Fruit fly (Drosophila melanogaster) whole organism, prepupa: Measurements from ENCODE around the gene CG42371.
A peak's percentile ranks its signal among the peaks of the same experiment; 100 is the strongest.

Experiments
- Blimp-1 ChIP-seq: fragments of 200-800 bp; sonication (Bioruptor generic); optimal IDR thresholded peaks from 3 replicates; lab custom pipeline; 2017; ENCODE audit warnings: missing biosample characterization, missing genetic modification characterization, mild to moderate bottlenecking, moderate library complexity, missing genetic modification reagents
- CG10669 ChIP-seq: fragments of 200-800 bp; sonication (Bioruptor generic); optimal IDR thresholded peaks from 3 replicates; lab custom pipeline; 2018; ENCODE audit warnings: missing biosample characterization, mild to moderate bottlenecking, missing genetic modification characterization, moderate library complexity
- CG11294 ChIP-seq: fragments of 200-800 bp; sonication (Bioruptor generic); IDR thresholded peaks from 2 replicates; pipeline ENCODE4 v1.3.6; 2022; ENCODE audit warnings: missing biosample characterization, missing genetic modification characterization
- CG11762 ChIP-seq: fragments of 200-800 bp; sonication (Bioruptor generic); optimal IDR thresholded peaks from 3 replicates; lab custom pipeline; 2016; ENCODE audit warnings: missing biosample characterization, missing genetic modification characterization; ENCODE audit not compliant: insufficient read depth
- CG11902 ChIP-seq: fragments of 200-800 bp; sonication (Bioruptor generic); optimal IDR thresholded peaks from 3 replicates; lab custom pipeline; 2016; ENCODE audit warnings: missing biosample characterization, missing genetic modification characterization
- CG15336 ChIP-seq: fragments of 200-800 bp; sonication (Bioruptor generic); IDR thresholded peaks from 2 replicates; pipeline ENCODE4 v1.3.6; 2022; ENCODE audit warnings: missing biosample characterization, missing genetic modification characterization
- CG1621 ChIP-seq: fragments of 200-800 bp; sonication (Bioruptor generic); optimal IDR thresholded peaks from 3 replicates; lab custom pipeline; 2018; ENCODE audit warnings: missing biosample characterization, mild to moderate bottlenecking, missing genetic modification characterization
- CG16779 ChIP-seq: fragments of 200-800 bp; sonication (Bioruptor generic); optimal IDR thresholded peaks from 3 replicates; lab custom pipeline; 2017; ENCODE audit warnings: missing biosample characterization, mild to moderate bottlenecking, missing genetic modification characterization
- CG3032 ChIP-seq: fragments of 200-800 bp; optimal IDR thresholded peaks from 2 replicates; lab custom pipeline; 2019; ENCODE audit warnings: missing biosample characterization, mild to moderate bottlenecking, missing genetic modification characterization, moderate library complexity
- CG34406 ChIP-seq: fragments of 200-800 bp; sonication (Bioruptor generic); optimal IDR thresholded peaks from 3 replicates; lab custom pipeline; 2016; ENCODE audit warnings: missing biosample characterization, missing genetic modification characterization
- CG4318 ChIP-seq: fragments of 200-800 bp; sonication (Bioruptor generic); optimal IDR thresholded peaks from 3 replicates; lab custom pipeline; 2017; ENCODE audit warnings: missing biosample characterization, mild to moderate bottlenecking, missing genetic modification characterization
- CG6163 ChIP-seq: fragments of 200-800 bp; sonication (Bioruptor generic); IDR thresholded peaks from 3 replicates; pipeline ENCODE4 v1.3.6; 2022; ENCODE audit warnings: missing biosample characterization, missing genetic modification characterization
- CG6276 ChIP-seq: fragments of 200-800 bp; sonication (Bioruptor generic); optimal IDR thresholded peaks from 2 replicates; lab custom pipeline; 2017; ENCODE audit warnings: missing biosample characterization, mild to moderate bottlenecking, missing genetic modification characterization
- CG6854 ChIP-seq: fragments of 200-800 bp; sonication (Bioruptor generic); optimal IDR thresholded peaks from 2 replicates; lab custom pipeline; 2017; ENCODE audit warnings: missing biosample characterization, mild to moderate bottlenecking, missing genetic modification characterization
- CG7368 ChIP-seq: fragments of 200-800 bp; sonication (Bioruptor generic); optimal IDR thresholded peaks from 3 replicates; lab custom pipeline; 2016; ENCODE audit warnings: missing biosample characterization, missing genetic modification characterization
- CG8119 ChIP-seq: fragments of 200-800 bp; sonication (Bioruptor generic); IDR thresholded peaks from 3 replicates; pipeline ENCODE4 v1.3.6; 2022; ENCODE audit warnings: missing biosample characterization, missing genetic modification characterization
- CG8319 ChIP-seq: fragments of 200-800 bp; sonication (Bioruptor generic); optimal IDR thresholded peaks from 3 replicates; lab custom pipeline; 2016; ENCODE audit warnings: missing biosample characterization, missing genetic modification characterization
- CG9139 ChIP-seq: fragments of 200-800 bp; sonication (Bioruptor generic); optimal IDR thresholded peaks from 3 replicates; lab custom pipeline; 2017; ENCODE audit warnings: missing biosample characterization, mild to moderate bottlenecking, missing genetic modification characterization
- Eip75B ChIP-seq: fragments of 200-800 bp; sonication (Bioruptor generic); optimal IDR thresholded peaks from 3 replicates; lab custom pipeline; 2016; ENCODE audit warnings: missing biosample characterization, missing genetic modification characterization
- Eip78C ChIP-seq: fragments of 200-800 bp; sonication (Bioruptor generic); peaks from one replicate; lab custom pipeline; 2016; ENCODE audit warnings: missing biosample characterization, missing genetic modification characterization
- Eip93F ChIP-seq: fragments of 200-800 bp; sonication (Bioruptor generic); optimal IDR thresholded peaks from 2 replicates; lab custom pipeline; 2016; ENCODE audit warnings: missing biosample characterization, mild to moderate bottlenecking, missing genetic modification characterization
- Ets21C ChIP-seq: fragments of 200-800 bp; sonication (Bioruptor generic); optimal IDR thresholded peaks from 3 replicates; lab custom pipeline; 2016; ENCODE audit warnings: missing biosample characterization, missing genetic modification characterization
- Ets96B ChIP-seq: fragments of 200-800 bp; optimal IDR thresholded peaks from 2 replicates; lab custom pipeline; 2019; ENCODE audit warnings: missing biosample characterization, mild to moderate bottlenecking, missing genetic modification characterization, moderate library complexity
- Gug ChIP-seq: fragments of 200-800 bp; sonication (Bioruptor generic); IDR thresholded peaks from 2 replicates; pipeline ENCODE4 v1.3.6; 2022; ENCODE audit warnings: missing biosample characterization, missing genetic modification characterization
- Hr38 ChIP-seq: sonication (Bioruptor generic); optimal IDR thresholded peaks from 2 replicates; lab custom pipeline; 2016; ENCODE audit warnings: missing biosample characterization, missing genetic modification characterization
- Hr39 ChIP-seq: fragments of 200-800 bp; sonication (Bioruptor generic); optimal IDR thresholded peaks from 2 replicates; lab custom pipeline; 2016; ENCODE audit warnings: missing biosample characterization, missing genetic modification characterization
- Hr4 ChIP-seq: fragments of 200-800 bp; sonication (Bioruptor generic); optimal IDR thresholded peaks from 3 replicates; lab custom pipeline; 2016; ENCODE audit warnings: missing biosample characterization, missing genetic modification characterization
- Lpt ChIP-seq: fragments of 200-800 bp; sonication (Bioruptor generic); optimal IDR thresholded peaks from 3 replicates; lab custom pipeline; 2016; ENCODE audit warnings: missing biosample characterization, missing genetic modification characterization
- Met ChIP-seq: fragments of 200-800 bp; sonication (Bioruptor generic); optimal IDR thresholded peaks from 3 replicates; lab custom pipeline; 2016; ENCODE audit warnings: missing biosample characterization, missing genetic modification characterization
- OdsH ChIP-seq: fragments of 200-800 bp; sonication (Bioruptor generic); optimal IDR thresholded peaks from 3 replicates; lab custom pipeline; 2016; ENCODE audit warnings: missing biosample characterization, missing genetic modification characterization
- Sox14 ChIP-seq: fragments of 200-800 bp; sonication (Bioruptor generic); optimal IDR thresholded peaks from 3 replicates; lab custom pipeline; 2016; ENCODE audit warnings: missing biosample characterization, missing genetic modification characterization
- Sox15 ChIP-seq: fragments of 200-800 bp; sonication (Bioruptor generic); optimal IDR thresholded peaks from 3 replicates; lab custom pipeline; 2016; ENCODE audit warnings: missing biosample characterization, missing genetic modification characterization
- achi ChIP-seq: fragments of 200-800 bp; sonication (Bioruptor generic); optimal IDR thresholded peaks from 3 replicates; lab custom pipeline; 2016; ENCODE audit warnings: missing biosample characterization, missing genetic modification characterization
- cyc ChIP-seq: fragments of 200-800 bp; sonication (Bioruptor generic); optimal IDR thresholded peaks from 3 replicates; lab custom pipeline; 2016; ENCODE audit warnings: missing biosample characterization, missing genetic modification characterization
- eg ChIP-seq: fragments of 200-800 bp; sonication (Bioruptor generic); IDR thresholded peaks from 3 replicates; pipeline ENCODE4 v1.3.6; 2022; ENCODE audit warnings: missing biosample characterization, missing genetic modification characterization
- esn ChIP-seq: fragments of 200-800 bp; sonication (Bioruptor generic); optimal IDR thresholded peaks from 2 replicates; lab custom pipeline; 2016; ENCODE audit warnings: missing biosample characterization, mild to moderate bottlenecking, missing genetic modification characterization, moderate library complexity
- fd59A ChIP-seq: fragments of 200-800 bp; sonication (Bioruptor generic); optimal IDR thresholded peaks from 2 replicates; lab custom pipeline; 2017; ENCODE audit warnings: missing biosample characterization, mild to moderate bottlenecking, missing genetic modification characterization, missing genetic modification reagents
- fd85E ChIP-seq: fragments of 200-800 bp; sonication (Bioruptor generic); optimal IDR thresholded peaks from 3 replicates; lab custom pipeline; 2016; ENCODE audit warnings: missing biosample characterization, missing genetic modification characterization
- fkh ChIP-seq: fragments of 200-800 bp; sonication (Bioruptor generic); optimal IDR thresholded peaks from 3 replicates; lab custom pipeline; 2017; ENCODE audit warnings: missing biosample characterization, mild to moderate bottlenecking, missing genetic modification characterization, moderate library complexity
- lz ChIP-seq: fragments of 200-800 bp; sonication (Bioruptor generic); optimal IDR thresholded peaks from 3 replicates; lab custom pipeline; 2016; ENCODE audit warnings: missing biosample characterization, missing genetic modification characterization
- net ChIP-seq: fragments of 200-800 bp; sonication (Bioruptor generic); optimal IDR thresholded peaks from 3 replicates; lab custom pipeline; 2016; ENCODE audit warnings: missing biosample characterization, missing genetic modification characterization
- pdm3 ChIP-seq: fragments of 200-800 bp; sonication (Bioruptor generic); optimal IDR thresholded peaks from 3 replicates; lab custom pipeline; 2016; ENCODE audit warnings: missing biosample characterization, missing genetic modification characterization
- salr ChIP-seq, 2 experiments: fragments of 200-800 bp; sonication (Bioruptor generic); optimal IDR thresholded peaks; 3 replicates each; lab custom pipeline; 2016 to 2018; ENCODE audit warnings: missing biosample characterization in 2 of 2, missing genetic modification characterization in 2 of 2, mild to moderate bottlenecking in 1 of 2
- spab ChIP-seq: fragments of 200-800 bp; sonication (Bioruptor generic); optimal IDR thresholded peaks from 2 replicates; lab custom pipeline; 2017; ENCODE audit warnings: missing biosample characterization, mild to moderate bottlenecking, missing genetic modification characterization, missing genetic modification reagents
- ss ChIP-seq, 2 experiments: fragments of 200-800 bp; sonication (Bioruptor generic); optimal IDR thresholded peaks; 2 replicates in 1 of 2; 3 replicates in 1 of 2; lab custom pipeline; 2017 to 2018; ENCODE audit warnings: mild to moderate bottlenecking in 2 of 2, missing biosample characterization in 2 of 2, missing genetic modification characterization in 2 of 2, moderate library complexity in 1 of 2
- svp ChIP-seq: fragments of 200-800 bp; sonication (Bioruptor generic); peaks from one replicate; lab custom pipeline; 2016; ENCODE audit warnings: missing biosample characterization, missing genetic modification characterization
- topi ChIP-seq: fragments of 200-800 bp; sonication (Bioruptor generic); optimal IDR thresholded peaks from 3 replicates; lab custom pipeline; 2016; ENCODE audit warnings: missing biosample characterization, missing genetic modification characterization
- vri ChIP-seq: fragments of 200-800 bp; sonication (Bioruptor generic); optimal IDR thresholded peaks from 3 replicates; lab custom pipeline; 2016; ENCODE audit warnings: missing biosample characterization, mild to moderate bottlenecking, missing genetic modification characterization

The CG42371 gene

DNA sequence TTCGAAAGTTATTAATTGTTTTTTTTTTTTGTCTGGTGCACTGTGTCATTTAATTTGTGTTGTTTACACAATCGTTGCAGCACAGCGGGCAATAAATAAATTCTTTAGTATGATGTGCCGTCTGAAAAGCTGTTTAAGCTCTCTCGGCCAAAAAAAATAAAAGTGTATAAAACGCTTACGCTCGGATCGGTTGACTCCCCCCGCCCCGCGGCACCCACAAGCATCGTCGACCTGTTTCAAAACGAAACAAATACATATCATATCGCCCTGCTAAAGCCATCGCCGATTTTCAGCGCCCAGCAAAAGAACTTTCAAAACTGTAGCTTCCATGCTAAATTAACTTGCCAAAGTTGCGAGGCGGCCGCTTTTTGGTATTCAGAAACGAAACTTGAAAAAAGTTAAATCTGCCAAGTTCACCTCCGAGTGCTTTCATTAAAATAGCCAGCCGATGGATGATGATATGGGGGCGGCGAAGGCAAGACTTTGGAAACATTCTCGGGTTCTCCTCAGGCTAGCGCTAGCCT is 22.7 kb downstream of the CG42371 start:
- TF ChIP-seq svp (GFP tag; lab: Kevin White, UChicago): peak; percentile 52
- TF ChIP-seq net (GFP tag; lab: Kevin White, UChicago): no peak
- TF ChIP-seq CG11902 (GFP tag; lab: Kevin White, UChicago): no peak
- no peak for TF ChIP-seq CG7368
- no peak for TF ChIP-seq pdm3 (GFP tag; lab: Kevin White, UChicago)
- TF ChIP-seq ss (GFP tag; optimal IDR thresholded peaks at IDR 0.05; lab: Kevin White, UChicago): no peak
- peak; percentile 28 for TF ChIP-seq vri (GFP tag; lab: Kevin White, UChicago)
- TF ChIP-seq Met (GFP tag; lab: Kevin White, UChicago): no peak
- peak; percentile 10 for TF ChIP-seq Blimp-1 (GFP tag; lab: Kevin White, UChicago)
- no peak for TF ChIP-seq OdsH (GFP tag; lab: Kevin White, UChicago)
- peak; percentile 29 for TF ChIP-seq CG6854

DNA sequence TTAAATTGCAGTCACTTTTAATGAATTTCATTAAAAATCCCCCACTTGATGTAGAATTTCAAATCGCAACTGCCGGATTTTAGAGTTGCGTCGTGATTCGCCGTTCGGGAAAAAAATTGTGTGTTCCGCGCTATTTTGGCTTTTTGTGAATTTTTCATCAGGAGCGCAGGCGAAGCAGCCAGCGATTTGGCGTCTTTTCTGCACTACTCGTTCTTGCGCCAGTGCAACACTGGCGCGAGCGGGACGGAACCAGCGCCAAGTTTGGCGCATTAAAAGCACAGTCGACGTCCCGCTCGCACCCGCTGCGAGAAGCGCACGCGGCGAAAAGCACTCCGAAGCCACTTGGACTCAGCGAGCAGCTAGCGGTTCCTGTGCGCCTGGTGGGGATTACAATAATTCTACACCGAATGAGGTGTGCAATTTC is 23.7 kb downstream of the CG42371 start:
- TF ChIP-seq topi (GFP tag; lab: Kevin White, UChicago): peak; percentile 59
- peak; percentile 30 for TF ChIP-seq Blimp-1 (GFP tag; lab: Kevin White, UChicago)
- TF ChIP-seq Met (GFP tag; lab: Kevin White, UChicago): peak; percentile 61
- TF ChIP-seq Eip78C (GFP tag; lab: Kevin White, UChicago): no peak
- TF ChIP-seq Sox15 (GFP tag; lab: Kevin White, UChicago): no peak
- no peak for TF ChIP-seq Gug (GFP tag; lab: Robert Waterston, UW)
- peak; percentile 89 for TF ChIP-seq svp (GFP tag; lab: Kevin White, UChicago)
- peak; percentile 60 for TF ChIP-seq CG16779 (tag; lab: Kevin White, UChicago)
- TF ChIP-seq CG34406: peak; percentile 26
- peak; percentile 53 for TF ChIP-seq fkh (GFP tag; lab: Kevin White, UChicago)
- TF ChIP-seq fd59A (GFP tag; lab: Kevin White, UChicago): peak; percentile 2
- TF ChIP-seq vri (GFP tag; lab: Kevin White, UChicago): peak; percentile 64
- TF ChIP-seq lz (GFP tag; lab: Kevin White, UChicago): peak; percentile 31
- no peak for TF ChIP-seq Hr38 (GFP tag; lab: Kevin White, UChicago)
- peak; percentile 61 for TF ChIP-seq CG6276 (GFP tag; lab: Kevin White, UChicago)
- TF ChIP-seq CG15336 (GFP tag; lab: Robert Waterston, UW): no peak
- TF ChIP-seq CG11294: no peak
- peak; percentile 25 for TF ChIP-seq spab
- peak; percentile 38 to 39 for TF ChIP-seq ss (GFP tag; optimal IDR thresholded peaks at IDR 0.05; lab: Kevin White, UChicago)
- TF ChIP-seq CG6163 (GFP tag; lab: Robert Waterston, UW): no peak
- no peak for TF ChIP-seq cyc (GFP tag; lab: Kevin White, UChicago)
- TF ChIP-seq Eip93F: no peak
- TF ChIP-seq CG7368: peak; percentile 56
- TF ChIP-seq Sox14 (GFP tag; lab: Kevin White, UChicago): peak; percentile 79
- peak; percentile 56 for TF ChIP-seq CG8319 (GFP tag; lab: Kevin White, UChicago)
- no peak for TF ChIP-seq CG11902 (GFP tag; lab: Kevin White, UChicago)
- TF ChIP-seq salr (GFP tag; optimal IDR thresholded peaks at IDR 0.05; lab: Kevin White, UChicago): peak in 1 of 2 experiments; percentile 9
- TF ChIP-seq CG3032: peak; percentile 50
- peak; percentile 77 for TF ChIP-seq CG6854
- TF ChIP-seq Lpt: peak; percentile 72
- no peak for TF ChIP-seq Hr39
- no peak for TF ChIP-seq Hr4
- peak; percentile 12 for TF ChIP-seq achi (GFP tag; lab: Kevin White, UChicago)
- TF ChIP-seq CG10669: peak; percentile 2
- TF ChIP-seq esn: peak; percentile 25
- TF ChIP-seq CG1621 (tag; lab: Kevin White, UChicago): peak; percentile 100
- TF ChIP-seq CG4318: no peak
- TF ChIP-seq pdm3 (GFP tag; lab: Kevin White, UChicago): peak; percentile 26
- peak; percentile 20 for TF ChIP-seq Ets21C
- peak; percentile 74 for TF ChIP-seq CG9139 (GFP tag; lab: Kevin White, UChicago)
- peak; percentile 68 for TF ChIP-seq net (GFP tag; lab: Kevin White, UChicago)
- TF ChIP-seq fd85E (GFP tag; lab: Kevin White, UChicago): no peak
- no peak for TF ChIP-seq OdsH (GFP tag; lab: Kevin White, UChicago)
- peak; percentile 52 for TF ChIP-seq Ets96B
- no peak for TF ChIP-seq eg (GFP tag; lab: Robert Waterston, UW)
- TF ChIP-seq CG11762 (GFP tag; lab: Kevin White, UChicago): no peak
- TF ChIP-seq CG8119 (GFP tag; lab: Robert Waterston, UW): no peak
- peak; percentile 63 for TF ChIP-seq Eip75B (GFP tag; lab: Kevin White, UChicago)
